Worm (Caenorhabditis elegans) whole organism, midembryonic: ENCODE data around the gene R12B2.6.

Experiments used
- T22C8.4 ChIP-seq: fragments of 200-800 bp; sonication (Bioruptor generic); IDR thresholded peaks from 2 replicates; pipeline ENCODE4 v1.3.6; 2022; ENCODE audit warnings: missing genetic modification characterization, missing compliant biosample characterization
- cog-1 ChIP-seq: sonication (generic microtip); optimal IDR thresholded peaks from 2 replicates; lab custom pipeline; 2016; ENCODE audit warnings: missing genetic modification characterization, missing compliant biosample characterization
- flt-1 ChIP-seq: fragments of 200-800 bp; sonication (Bioruptor generic); IDR thresholded peaks from 2 replicates; pipeline ENCODE4 v1.3.6; 2022; ENCODE audit warnings: missing genetic modification characterization, missing compliant biosample characterization
- klf-2 ChIP-seq: fragments of 200-800 bp; sonication (Bioruptor generic); conservative IDR thresholded peaks from 2 replicates; pipeline ENCODE4 v1.3.6; 2022; ENCODE audit warnings: missing genetic modification reagents, missing genetic modification characterization, missing compliant biosample characterization
- med-1 ChIP-seq: sonication (generic microtip); optimal IDR thresholded peaks from 2 replicates; lab custom pipeline; 2017; ENCODE audit warnings: missing genetic modification characterization, mild to moderate bottlenecking, missing compliant biosample characterization, antibody characterized with exemption, missing genetic modification reagents; ENCODE audit not compliant: insufficient read depth
- ref-1 ChIP-seq: fragments of 200-800 bp; sonication (Bioruptor generic); conservative IDR thresholded peaks from 2 replicates; pipeline ENCODE4 v1.3.6; 2022; ENCODE audit warnings: missing genetic modification reagents, missing genetic modification characterization, missing compliant biosample characterization
- tab-1 ChIP-seq: fragments of 200-800 bp; sonication (Bioruptor generic); IDR thresholded peaks from 2 replicates; pipeline ENCODE4 v1.3.6; 2022; ENCODE audit warnings: missing genetic modification characterization, missing compliant biosample characterization
- ztf-23 ChIP-seq: fragments of 200-800 bp; sonication (Bioruptor generic); IDR thresholded peaks from 2 replicates; pipeline ENCODE4 v1.3.6; 2022; ENCODE audit warnings: missing genetic modification reagents, missing genetic modification characterization, missing compliant biosample characterization
- ztf-29 ChIP-seq: fragments of 200-800 bp; sonication (Bioruptor generic); IDR thresholded peaks from 2 replicates; pipeline ENCODE4 v1.3.6; 2022; ENCODE audit warnings: missing genetic modification reagents, missing genetic modification characterization, missing compliant biosample characterization

R12B2.6 gene

ce11 chrIII:5840277-5840676 lies 6.3 kb upstream of the R12B2.6 start:
- no peak for TF ChIP-seq ref-1 (GFP tag; lab: Robert Waterston, UW)
- TF ChIP-seq klf-2 (GFP tag; lab: Robert Waterston, UW): no peak
- no peak for TF ChIP-seq ztf-23
- no peak for TF ChIP-seq med-1
- TF ChIP-seq tab-1 (GFP tag; lab: Robert Waterston, UW): no peak
- no peak for TF ChIP-seq cog-1 (tag; lab: Kevin White, UChicago)
- TF ChIP-seq T22C8.4 (GFP tag; lab: Robert Waterston, UW): no peak
- TF ChIP-seq flt-1 (GFP tag; lab: Robert Waterston, UW): no peak
- TF ChIP-seq ztf-29 (GFP tag; lab: Robert Waterston, UW): no peak

ce11 chrIII:5839598-5839997 lies 5.6 kb upstream of the R12B2.6 start:
- TF ChIP-seq ref-1 (GFP tag; lab: Robert Waterston, UW): no peak
- TF ChIP-seq flt-1 (GFP tag; lab: Robert Waterston, UW): no peak

- TF ChIP-seq tab-1 (GFP tag; lab: Robert Waterston, UW): no peak
- TF ChIP-seq ref-1 (GFP tag; lab: Robert Waterston, UW): no peak
- TF ChIP-seq flt-1 (GFP tag; lab: Robert Waterston, UW): no peak
- TF ChIP-seq klf-2 (GFP tag; lab: Robert Waterston, UW): no peak
- no peak for TF ChIP-seq cog-1 (tag; lab: Kevin White, UChicago)
- no peak for TF ChIP-seq ztf-23
- TF ChIP-seq med-1: no peak
- no peak for TF ChIP-seq ztf-29 (GFP tag; lab: Robert Waterston, UW)
- TF ChIP-seq T22C8.4 (GFP tag; lab: Robert Waterston, UW): no peak
These were observed 5.2 kb upstream of the R12B2.6 start for ce11 chrIII:5839147-5839546.

ce11 chrIII:5838159-5839046 lies 4.5 kb upstream of the R12B2.6 start:
- TF ChIP-seq T22C8.4 (GFP tag; lab: Robert Waterston, UW): no peak
- TF ChIP-seq ztf-23: no peak
- TF ChIP-seq med-1: no peak
- TF ChIP-seq ztf-29 (GFP tag; lab: Robert Waterston, UW): no peak
- TF ChIP-seq ref-1 (GFP tag; lab: Robert Waterston, UW): no peak
- TF ChIP-seq cog-1 (tag; lab: Kevin White, UChicago): no peak
- TF ChIP-seq tab-1 (GFP tag; lab: Robert Waterston, UW): no peak
- TF ChIP-seq klf-2 (GFP tag; lab: Robert Waterston, UW): no peak
- no peak for TF ChIP-seq flt-1 (GFP tag; lab: Robert Waterston, UW)

ce11 chrIII:5836816-5837215 lies 2.9 kb upstream of the R12B2.6 start, which contains the start of gene W04D12.1:
Gene W04D12.1 (plus strand): TSS chrIII:5836926.
- TF ChIP-seq ztf-29 (GFP tag; lab: Robert Waterston, UW): no peak
- TF ChIP-seq klf-2 (GFP tag; lab: Robert Waterston, UW): no peak
- TF ChIP-seq ref-1 (GFP tag; lab: Robert Waterston, UW): no peak
- TF ChIP-seq T22C8.4 (GFP tag; lab: Robert Waterston, UW): no peak
- TF ChIP-seq cog-1 (tag; lab: Kevin White, UChicago): no peak
- TF ChIP-seq tab-1 (GFP tag; lab: Robert Waterston, UW): no peak
- TF ChIP-seq med-1: no peak
- TF ChIP-seq flt-1 (GFP tag; lab: Robert Waterston, UW): no peak
- TF ChIP-seq ztf-23: no peak

- TF ChIP-seq ztf-29 (GFP tag; lab: Robert Waterston, UW) (no peak), klf-2 (GFP tag; lab: Robert Waterston, UW) (no peak), cog-1 (tag; lab: Kevin White, UChicago) (no peak), med-1 (no peak), tab-1 (GFP tag; lab: Robert Waterston, UW) (no peak), ref-1 (GFP tag; lab: Robert Waterston, UW) (no peak), flt-1 (GFP tag; lab: Robert Waterston, UW) (no peak), ztf-23 (no peak), T22C8.4 (GFP tag; lab: Robert Waterston, UW) (no peak)
These were observed 2.3 kb upstream of the R12B2.6 start for ce11 chrIII:5836261-5836660.

- TF ChIP-seq ztf-23 (0 out of 2 replicates have a peak, but pooled peaks have one; percentile 22), klf-2 (GFP tag; lab: Robert Waterston, UW) (no peak)
These were observed 1.4 kb upstream of the R12B2.6 start for ce11 chrIII:5835163-5835871.

ce11 chrIII:5834663-5835062 lies 710 bp upstream of the R12B2.6 start:
- TF ChIP-seq T22C8.4 (GFP tag; lab: Robert Waterston, UW): no peak
- TF ChIP-seq ztf-29 (GFP tag; lab: Robert Waterston, UW): no peak
- no peak for TF ChIP-seq ref-1 (GFP tag; lab: Robert Waterston, UW)
- no peak for TF ChIP-seq cog-1 (tag; lab: Kevin White, UChicago)
- TF ChIP-seq ztf-23: no peak
- no peak for TF ChIP-seq med-1
- no peak for TF ChIP-seq flt-1 (GFP tag; lab: Robert Waterston, UW)
- TF ChIP-seq klf-2 (GFP tag; lab: Robert Waterston, UW): no peak
- no peak for TF ChIP-seq tab-1 (GFP tag; lab: Robert Waterston, UW)

- TF ChIP-seq flt-1 (GFP tag; lab: Robert Waterston, UW) (no peak), ztf-23 (no peak), klf-2 (GFP tag; lab: Robert Waterston, UW) (no peak), T22C8.4 (GFP tag; lab: Robert Waterston, UW) (no peak), ref-1 (GFP tag; lab: Robert Waterston, UW) (no peak), cog-1 (tag; lab: Kevin White, UChicago) (no peak), tab-1 (GFP tag; lab: Robert Waterston, UW) (no peak), med-1 (no peak), ztf-29 (GFP tag; lab: Robert Waterston, UW) (no peak)
These were observed 577 bp downstream of the R12B2.6 start, which contains the start of the genes R12B2.13 and mdt-15 for ce11 chrIII:5833376-5833775. Gene R12B2.13 (minus strand): TSS chrIII:5833476. Gene mdt-15 (minus strand): TSS chrIII:5833751.
